Worm (Caenorhabditis elegans) whole organism, midembryonic: ENCODE measurements around the gene F33G12.3.

Experiments used
- cog-1 ChIP-seq: sonication (generic microtip); optimal IDR thresholded peaks from 2 replicates; lab custom pipeline; 2016; ENCODE audit warnings: missing genetic modification characterization, missing compliant biosample characterization
- flt-1 ChIP-seq: fragments of 200-800 bp; sonication (Bioruptor generic); IDR thresholded peaks from 2 replicates; pipeline ENCODE4 v1.3.6; 2022; ENCODE audit warnings: missing genetic modification characterization, missing compliant biosample characterization
- med-1 ChIP-seq: sonication (generic microtip); optimal IDR thresholded peaks from 2 replicates; lab custom pipeline; 2017; ENCODE audit warnings: missing genetic modification characterization, mild to moderate bottlenecking, missing compliant biosample characterization, antibody characterized with exemption, missing genetic modification reagents; ENCODE audit not compliant: insufficient read depth
- tab-1 ChIP-seq: fragments of 200-800 bp; sonication (Bioruptor generic); IDR thresholded peaks from 2 replicates; pipeline ENCODE4 v1.3.6; 2022; ENCODE audit warnings: missing genetic modification characterization, missing compliant biosample characterization
- ztf-29 ChIP-seq: fragments of 200-800 bp; sonication (Bioruptor generic); IDR thresholded peaks from 2 replicates; pipeline ENCODE4 v1.3.6; 2022; ENCODE audit warnings: missing genetic modification reagents, missing genetic modification characterization, missing compliant biosample characterization

DNA sequence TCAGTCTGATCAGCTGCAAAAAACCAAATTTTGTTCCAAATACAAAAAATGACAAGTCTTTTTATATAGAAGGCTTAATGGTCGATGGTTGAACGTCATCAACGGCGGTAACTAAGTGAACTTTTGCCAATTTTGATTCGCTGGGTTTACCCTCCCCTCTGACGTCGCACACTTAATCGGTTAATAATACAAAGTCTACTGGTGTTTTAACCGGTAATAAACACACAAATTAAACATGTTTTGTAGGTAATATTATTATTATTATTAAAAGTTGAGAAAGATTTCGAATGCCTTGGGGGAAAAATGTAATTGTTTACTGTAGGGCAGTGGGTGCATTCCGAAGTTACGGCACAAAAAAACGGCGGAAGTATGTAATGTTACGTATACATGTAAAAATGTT, 26.9 kb upstream of the F33G12.3 start, which contains the start of gene pho-12:
- TF ChIP-seq flt-1 (GFP tag; lab: Robert Waterston, UW) (no peak), cog-1 (tag; lab: Kevin White, UChicago) (no peak), med-1 (GFP tag; lab: Kevin White, UChicago) (no peak), ztf-29 (GFP tag; lab: Robert Waterston, UW) (no peak), tab-1 (GFP tag; lab: Robert Waterston, UW) (no peak)
